Fruit fly (Drosophila melanogaster) whole organism, adult: Measurements from ENCODE around the gene Ptpmeg2.

Source experiments
- CG12768 ChIP-seq: fragments of 200-800 bp; sonication (Bioruptor generic); optimal IDR thresholded peaks from 2 replicates; lab custom pipeline; 2017; ENCODE audit warnings: missing biosample characterization, missing genetic modification characterization, mild to moderate bottlenecking, moderate library complexity, missing genetic modification reagents
- CG1620 ChIP-seq: fragments of 200-800 bp; sonication (Bioruptor generic); optimal IDR thresholded peaks from 2 replicates; lab custom pipeline; 2016; ENCODE audit warnings: missing biosample characterization, missing genetic modification characterization
- CG33017 ChIP-seq: fragments of 200-800 bp; sonication (Bioruptor generic); optimal IDR thresholded peaks from 2 replicates; lab custom pipeline; 2018; ENCODE audit warnings: missing biosample characterization, mild to moderate bottlenecking, missing genetic modification characterization, moderate library complexity
- CG5204 ChIP-seq: fragments of 200-800 bp; sonication (Bioruptor generic); optimal IDR thresholded peaks from 2 replicates; lab custom pipeline; 2016; ENCODE audit warnings: missing biosample characterization, missing genetic modification characterization
- CG7101 ChIP-seq: fragments of 200-800 bp; sonication (Bioruptor generic); optimal IDR thresholded peaks from 2 replicates; lab custom pipeline; 2018; ENCODE audit warnings: missing biosample characterization, mild to moderate bottlenecking, missing genetic modification characterization, moderate library complexity
- Clk ChIP-seq: fragments of 200-800 bp; sonication (Bioruptor generic); optimal IDR thresholded peaks from 2 replicates; lab custom pipeline; 2017; ENCODE audit warnings: missing biosample characterization, missing genetic modification characterization
- cic ChIP-seq: fragments of 200-800 bp; sonication (Bioruptor generic); optimal IDR thresholded peaks from 2 replicates; lab custom pipeline; 2017; ENCODE audit warnings: missing biosample characterization, mild to moderate bottlenecking, missing genetic modification characterization, moderate library complexity
- cnc ChIP-seq, 2 experiments: fragments of >200 bp; optimal IDR thresholded peaks; 2 replicates each; lab custom pipeline; 2017
- tj ChIP-seq: fragments of 200-800 bp; sonication (Bioruptor generic); optimal IDR thresholded peaks from 3 replicates; lab custom pipeline; 2017; ENCODE audit warnings: missing biosample characterization, mild to moderate bottlenecking, missing genetic modification characterization, moderate library complexity

DNA sequence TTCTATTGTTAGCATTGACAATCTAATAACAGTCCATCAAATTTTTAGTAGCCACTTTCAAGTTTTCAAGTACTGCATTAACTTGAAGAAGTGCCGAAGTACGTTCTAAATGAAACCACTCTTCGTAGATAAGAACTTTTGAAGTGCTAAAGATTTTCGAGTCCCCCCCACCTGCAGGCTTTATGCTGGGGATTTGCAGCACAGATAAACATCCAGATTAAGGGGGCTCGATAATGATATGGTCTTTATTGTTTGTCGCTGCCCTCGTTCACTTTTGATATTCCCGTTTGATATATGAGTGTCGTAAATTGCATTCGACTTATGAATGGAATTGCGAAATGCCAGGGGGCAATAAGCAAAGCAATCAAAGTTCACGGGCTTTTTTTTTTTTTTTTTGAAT is 2.5 kb upstream of the Ptpmeg2 start:
- TF ChIP-seq cic (no peak), cnc (optimal IDR thresholded peaks at IDR 0.05; lab: Kevin White, UChicago) (no peak), CG12768 (GFP tag; lab: Kevin White, UChicago) (no peak), CG5204 (GFP tag; lab: Kevin White, UChicago) (no peak), tj (no peak), Clk (no peak), CG7101 (tag; lab: Kevin White, UChicago) (no peak), CG1620 (GFP tag; lab: Kevin White, UChicago) (no peak), CG33017 (tag; lab: Kevin White, UChicago) (no peak)
